Worm (Caenorhabditis elegans) whole organism, L2 larva: Measurements from ENCODE around the gene lido-14.

Experiments used
- C34F6.9 ChIP-seq: fragments of 150-350 bp; optimal IDR thresholded peaks from 2 replicates; lab custom pipeline; 2014; ENCODE audit warnings: missing biosample characterization, missing genetic modification characterization
- F13H6.1 ChIP-seq: sonication (generic microtip); optimal IDR thresholded peaks from 2 replicates; lab custom pipeline; 2016; ENCODE audit warnings: missing genetic modification characterization, missing compliant biosample characterization
- alr-1 ChIP-seq: fragments of 150-350 bp; optimal IDR thresholded peaks from 2 replicates; lab custom pipeline; 2014; ENCODE audit warnings: missing biosample characterization, missing genetic modification characterization
- blmp-1 ChIP-seq: sonication (generic microtip); optimal IDR thresholded peaks from 2 replicates; lab custom pipeline; 2017; ENCODE audit warnings: missing genetic modification characterization, mild to moderate bottlenecking, missing compliant biosample characterization, antibody characterized with exemption, moderate library complexity; ENCODE audit not compliant: insufficient read depth
- ceh-82 ChIP-seq: fragments of 150-350 bp; optimal IDR thresholded peaks from 2 replicates; lab custom pipeline; 2014; ENCODE audit warnings: missing biosample characterization, missing genetic modification characterization
- crh-2 ChIP-seq: sonication (generic microtip); optimal IDR thresholded peaks from 2 replicates; lab custom pipeline; 2017; ENCODE audit warnings: missing biosample characterization, missing genetic modification characterization
- dmd-4 ChIP-seq: sonication (generic microtip); optimal IDR thresholded peaks from 2 replicates; lab custom pipeline; 2017; ENCODE audit warnings: missing biosample characterization, missing genetic modification characterization
- elt-1 ChIP-seq: fragments of 150-350 bp; optimal IDR thresholded peaks from 2 replicates; lab custom pipeline; 2014; ENCODE audit warnings: missing biosample characterization, missing genetic modification characterization
- elt-3 ChIP-seq: sonication (generic microtip); optimal IDR thresholded peaks from 2 replicates; lab custom pipeline; 2017; ENCODE audit warnings: missing biosample characterization, missing genetic modification characterization
- lsy-2 ChIP-seq, 2 experiments: fragments of 150-350 bp in 1 of 2; sonication (generic microtip) in 1 of 2; optimal IDR thresholded peaks; 2 replicates each; lab custom pipeline; 2014 to 2017; ENCODE audit warnings: missing biosample characterization in 2 of 2, missing genetic modification characterization in 2 of 2
- mbf-1 ChIP-seq: sonication (generic microtip); optimal IDR thresholded peaks from 2 replicates; lab custom pipeline; 2017; ENCODE audit warnings: missing biosample characterization, missing genetic modification characterization
- nhr-25 ChIP-seq: fragments of 150-350 bp; sonication (generic microtip); optimal IDR thresholded peaks from 3 replicates; lab custom pipeline; 2014; ENCODE audit warnings: missing biosample characterization, missing genetic modification characterization
- peb-1 ChIP-seq: fragments of 150-350 bp; optimal IDR thresholded peaks from 2 replicates; lab custom pipeline; 2014; ENCODE audit warnings: missing biosample characterization, missing genetic modification characterization
- snpc-4 ChIP-seq: fragments of 150-350 bp; optimal IDR thresholded peaks from 2 replicates; lab custom pipeline; 2014; ENCODE audit warnings: missing biosample characterization, missing genetic modification characterization
- unc-39 ChIP-seq: fragments of 150-350 bp; optimal IDR thresholded peaks from 2 replicates; lab custom pipeline; 2014; ENCODE audit warnings: missing biosample characterization, missing genetic modification characterization
- unc-62 ChIP-seq: fragments of 150-350 bp; optimal IDR thresholded peaks from 2 replicates; lab custom pipeline; 2014; ENCODE audit warnings: missing biosample characterization, missing genetic modification reagents, missing genetic modification characterization
- ztf-4 ChIP-seq: fragments of 150-350 bp; optimal IDR thresholded peaks from 2 replicates; lab custom pipeline; 2014; ENCODE audit warnings: missing biosample characterization, missing genetic modification characterization

lido-14 gene

DNA sequence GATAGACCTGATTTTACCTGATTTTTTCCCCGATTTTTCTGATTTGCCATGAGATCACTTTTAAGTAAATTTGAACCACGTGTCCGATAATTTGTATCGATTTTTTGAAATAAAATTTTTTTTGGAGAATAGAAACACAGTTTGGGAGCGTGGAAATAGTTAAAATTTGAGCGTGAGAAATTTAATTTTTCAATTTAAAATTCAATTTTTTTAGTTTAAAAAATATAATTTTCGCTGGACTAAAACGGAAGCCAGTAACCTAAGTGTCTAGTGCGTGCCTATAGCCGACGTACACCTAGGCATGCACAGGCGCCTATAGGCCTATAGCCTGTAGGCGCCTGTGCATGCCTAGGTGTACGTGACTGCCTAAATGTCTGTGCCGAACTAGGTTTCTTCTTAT lies 40.3 kb downstream of the lido-14 start, which contains the start of gene nep-9:
Gene nep-9 (minus strand): TSS at position 101 of the 400 bp plus-strand sequence.
- TF ChIP-seq unc-39 (tag; lab: Kevin White, UChicago) (no peak), snpc-4 (tag; lab: Kevin White, UChicago) (no peak), lsy-2 (tag; optimal IDR thresholded peaks at IDR 0.05; lab: Kevin White, UChicago) (no peak)

DNA sequence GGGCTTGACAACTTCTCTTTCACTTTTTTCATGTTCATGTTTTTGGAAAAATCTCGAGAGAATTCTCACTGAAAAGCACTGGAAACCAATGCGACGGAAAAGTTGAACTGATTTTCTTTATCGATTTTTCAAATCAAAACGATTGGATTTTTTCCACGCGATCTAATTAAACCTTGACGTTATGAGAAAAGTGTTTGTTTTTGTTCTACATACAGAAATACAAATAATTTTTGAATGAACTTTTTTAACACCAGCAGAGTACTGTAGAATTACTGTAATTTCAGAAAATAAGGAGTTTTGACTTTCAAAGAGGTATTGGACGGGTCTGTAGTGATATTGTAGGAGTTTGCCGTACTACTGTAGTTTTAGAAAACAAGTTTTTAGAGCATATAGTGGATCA lies 43.9 kb downstream of the lido-14 start, which contains the start of gene nep-10:
Gene nep-10 (minus strand): TSS at position 101 of the 400 bp plus-strand sequence.
- TF ChIP-seq ceh-82 (tag; lab: Kevin White, UChicago) (no peak), peb-1 (tag; lab: Kevin White, UChicago) (no peak), blmp-1 (tag; lab: Kevin White, UChicago) (no peak)
- TF ChIP-seq, all 48 proteins: peak for 0

DNA sequence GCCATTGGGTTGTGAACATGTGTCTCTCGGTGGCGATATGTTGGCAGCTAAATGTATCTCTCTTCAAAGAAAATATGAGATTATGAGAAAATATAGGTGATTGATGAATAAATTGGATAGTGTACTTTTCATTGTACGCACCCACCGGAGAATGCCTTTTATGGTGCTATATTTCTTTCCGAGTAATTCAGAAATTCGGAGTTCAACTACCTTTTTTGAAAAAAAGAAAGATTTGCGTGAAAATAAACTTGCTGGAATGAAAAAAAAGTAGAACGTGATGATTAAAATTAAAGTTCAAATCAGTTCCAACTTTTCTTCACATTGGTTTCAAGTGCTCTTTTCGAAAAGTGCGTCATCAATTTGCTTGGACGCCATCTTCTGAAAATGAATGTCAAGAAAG lies 44.6 kb downstream of the lido-14 start, which contains the start of gene nep-8:
Gene nep-8 (plus strand): TSS at position 301 of the 400 bp plus-strand sequence.
- TF ChIP-seq mbf-1 (tag; lab: Kevin White, UChicago) (no peak), alr-1 (tag; lab: Kevin White, UChicago) (no peak), ztf-4 (tag; lab: Kevin White, UChicago) (no peak), unc-62 (GFP tag; lab: Kevin White, UChicago) (no peak), nhr-25 (no peak), elt-3 (tag; lab: Kevin White, UChicago) (no peak), F13H6.1 (tag; lab: Kevin White, UChicago) (no peak), elt-1 (tag; lab: Kevin White, UChicago) (no peak), C34F6.9 (tag; lab: Kevin White, UChicago) (no peak), dmd-4 (tag; lab: Kevin White, UChicago) (no peak), crh-2 (no peak)
